Fruit fly (Drosophila melanogaster) whole organism, embryonic: ENCODE results near the gene RhoGDI.
A peak's percentile ranks its signal among the peaks of the same experiment; 100 is the strongest.

ENCODE experiments used
- BEAF-32 ChIP-seq: fragments of 200-800 bp; sonication (Bioruptor generic); optimal IDR thresholded peaks from 3 replicates; lab custom pipeline; 2017; ENCODE audit warnings: missing biosample characterization, missing genetic modification characterization, mild to moderate bottlenecking, moderate library complexity, missing genetic modification reagents
- CG10565 ChIP-seq: fragments of 200-800 bp; sonication (Bioruptor generic); optimal IDR thresholded peaks from 3 replicates; lab custom pipeline; 2016; ENCODE audit warnings: missing biosample characterization, mild to moderate bottlenecking, missing genetic modification characterization
- CG10654 ChIP-seq: fragments of 200-800 bp; sonication (Bioruptor generic); optimal IDR thresholded peaks from 2 replicates; lab custom pipeline; 2016; ENCODE audit warnings: missing biosample characterization, missing genetic modification characterization
- CG10959 ChIP-seq: fragments of 200-800 bp; sonication (Bioruptor generic); IDR thresholded peaks from 2 replicates; pipeline ENCODE4 v1.3.6; 2022; ENCODE audit warnings: missing biosample characterization, missing genetic modification characterization
- CG12744 ChIP-seq: fragments of 200-800 bp; sonication (Bioruptor generic); optimal IDR thresholded peaks from 2 replicates; lab custom pipeline; 2016; ENCODE audit warnings: missing biosample characterization, missing genetic modification characterization
- CG13624 ChIP-seq: fragments of 200-800 bp; sonication (Bioruptor generic); optimal IDR thresholded peaks from 2 replicates; lab custom pipeline; 2016; ENCODE audit warnings: missing biosample characterization, missing genetic modification characterization
- CG13894 ChIP-seq: fragments of 200-800 bp; sonication (Bioruptor generic); optimal IDR thresholded peaks from 3 replicates; lab custom pipeline; 2018; ENCODE audit warnings: missing biosample characterization, mild to moderate bottlenecking, missing genetic modification characterization, moderate library complexity
- CG14050 ChIP-seq: fragments of 200-800 bp; sonication (Bioruptor generic); IDR thresholded peaks from 3 replicates; pipeline ENCODE4 v1.3.6; 2022; ENCODE audit warnings: missing biosample characterization, missing genetic modification characterization
- CG1602 ChIP-seq: fragments of 200-800 bp; sonication (Bioruptor generic); optimal IDR thresholded peaks from 3 replicates; lab custom pipeline; 2016; ENCODE audit warnings: missing biosample characterization, missing genetic modification characterization
- CG18476 ChIP-seq: fragments of 200-800 bp; sonication (Bioruptor generic); optimal IDR thresholded peaks from 2 replicates; lab custom pipeline; 2016; ENCODE audit warnings: missing biosample characterization, mild to moderate bottlenecking, missing genetic modification characterization
- CG2889 ChIP-seq: fragments of 200-800 bp; sonication (Bioruptor generic); IDR thresholded peaks from 3 replicates; pipeline ENCODE4 v1.3.6; 2022; ENCODE audit warnings: missing biosample characterization, missing genetic modification characterization
- CG33213 ChIP-seq: fragments of 200-800 bp; sonication (Bioruptor generic); optimal IDR thresholded peaks from 3 replicates; lab custom pipeline; 2016; ENCODE audit warnings: missing biosample characterization, missing genetic modification characterization
- CG33557 ChIP-seq: fragments of 200-800 bp; sonication (Bioruptor generic); optimal IDR thresholded peaks from 2 replicates; lab custom pipeline; 2019; ENCODE audit warnings: missing biosample characterization, mild to moderate bottlenecking, missing genetic modification characterization, moderate library complexity
- CG34224 ChIP-seq: fragments of 200-800 bp; sonication (Bioruptor generic); IDR thresholded peaks from 3 replicates; pipeline ENCODE4 v1.3.6; 2022; ENCODE audit warnings: missing biosample characterization, missing genetic modification characterization; ENCODE audit not compliant: partially characterized antibody
- CG34422 ChIP-seq: fragments of 200-800 bp; sonication (Bioruptor generic); IDR thresholded peaks from 3 replicates; pipeline ENCODE4 v1.3.6; 2022; ENCODE audit warnings: missing biosample characterization, missing genetic modification characterization
- CG3838 ChIP-seq: fragments of 200-800 bp; sonication (Bioruptor generic); optimal IDR thresholded peaks from 3 replicates; lab custom pipeline; 2016; ENCODE audit warnings: missing biosample characterization, missing genetic modification characterization
- CG4617 ChIP-seq: fragments of 200-800 bp; sonication (Bioruptor generic); optimal IDR thresholded peaks from 3 replicates; lab custom pipeline; 2016; ENCODE audit warnings: missing biosample characterization, missing genetic modification characterization, borderline replicate concordance
- CG6765 ChIP-seq: fragments of 200-800 bp; sonication (Bioruptor generic); optimal IDR thresholded peaks from 3 replicates; lab custom pipeline; 2017; ENCODE audit warnings: missing biosample characterization, mild to moderate bottlenecking, missing genetic modification characterization
- CG6854 ChIP-seq: fragments of 200-800 bp; sonication (Bioruptor generic); optimal IDR thresholded peaks from 3 replicates; lab custom pipeline; 2017; ENCODE audit warnings: missing biosample characterization, mild to moderate bottlenecking, missing genetic modification characterization
- CG8281 ChIP-seq: fragments of 200-800 bp; sonication (Bioruptor generic); optimal IDR thresholded peaks from 2 replicates; lab custom pipeline; 2018; ENCODE audit warnings: missing biosample characterization, mild to moderate bottlenecking, missing genetic modification characterization, moderate library complexity
- CG8359 ChIP-seq: fragments of 200-800 bp; sonication (Bioruptor generic); optimal IDR thresholded peaks from 2 replicates; lab custom pipeline; 2017; ENCODE audit warnings: missing biosample characterization, mild to moderate bottlenecking, missing genetic modification characterization, borderline replicate concordance
- CG8924 ChIP-seq: fragments of 200-800 bp; optimal IDR thresholded peaks from 3 replicates; lab custom pipeline; 2019; ENCODE audit warnings: missing biosample characterization, mild to moderate bottlenecking, missing genetic modification characterization, moderate library complexity
- Dip2 ChIP-seq: fragments of 200-800 bp; sonication (Bioruptor generic); IDR thresholded peaks from 2 replicates; pipeline ENCODE4 v1.3.6; 2022; ENCODE audit warnings: missing biosample characterization, missing genetic modification characterization
- Doc3 ChIP-seq: fragments of 200-800 bp; sonication (Bioruptor generic); IDR thresholded peaks from 3 replicates; pipeline ENCODE4 v1.3.6; 2022; ENCODE audit warnings: missing biosample characterization, missing genetic modification characterization; ENCODE audit not compliant: partially characterized antibody
- Dp ChIP-seq: fragments of 200-800 bp; sonication (Bioruptor generic); optimal IDR thresholded peaks from 2 replicates; lab custom pipeline; 2018; ENCODE audit warnings: missing biosample characterization, mild to moderate bottlenecking, missing genetic modification characterization, moderate library complexity
- Fer2 ChIP-seq: fragments of 200-800 bp; sonication (Bioruptor generic); optimal IDR thresholded peaks from 2 replicates; lab custom pipeline; 2018; ENCODE audit warnings: missing biosample characterization, mild to moderate bottlenecking, missing genetic modification characterization, moderate library complexity
- HLH4C ChIP-seq: fragments of 200-800 bp; sonication (Bioruptor generic); IDR thresholded peaks from 3 replicates; pipeline ENCODE4 v1.3.6; 2022; ENCODE audit warnings: missing biosample characterization, missing genetic modification characterization; ENCODE audit not compliant: partially characterized antibody
- HmgZ ChIP-seq: fragments of 200-800 bp; sonication (Bioruptor generic); optimal IDR thresholded peaks from 2 replicates; lab custom pipeline; 2018; ENCODE audit warnings: missing biosample characterization, mild to moderate bottlenecking, missing genetic modification characterization
- Rfx ChIP-seq: fragments of 200-800 bp; sonication (Bioruptor generic); IDR thresholded peaks from 2 replicates; pipeline ENCODE4 v1.3.6; 2022; ENCODE audit warnings: missing biosample characterization, missing genetic modification characterization
- Spps ChIP-seq: fragments of 200-800 bp; sonication (Bioruptor generic); optimal IDR thresholded peaks from 2 replicates; lab custom pipeline; 2018; ENCODE audit warnings: missing biosample characterization, mild to moderate bottlenecking, missing genetic modification characterization
- Sry-δ ChIP-seq: fragments of 200-800 bp; sonication (Bioruptor generic); optimal IDR thresholded peaks from 2 replicates; lab custom pipeline; 2016; ENCODE audit warnings: missing biosample characterization, missing genetic modification characterization
- YL-1 ChIP-seq: fragments of 200-800 bp; sonication (Bioruptor generic); optimal IDR thresholded peaks from 3 replicates; lab custom pipeline; 2017; ENCODE audit warnings: missing biosample characterization, mild to moderate bottlenecking, missing genetic modification characterization
- ash1 ChIP-seq: fragments of 200-800 bp; sonication (Bioruptor generic); optimal IDR thresholded peaks from 2 replicates; lab custom pipeline; 2018; ENCODE audit warnings: missing biosample characterization, mild to moderate bottlenecking, missing genetic modification characterization
- bowl ChIP-seq: fragments of 200-800 bp; sonication (Bioruptor generic); IDR thresholded peaks from 2 replicates; pipeline ENCODE4 v1.3.6; 2022; ENCODE audit warnings: missing biosample characterization, missing genetic modification characterization
- chn ChIP-seq: fragments of 200-800 bp; sonication (Bioruptor generic); optimal IDR thresholded peaks from 2 replicates; lab custom pipeline; 2016; ENCODE audit warnings: missing biosample characterization, missing genetic modification characterization
- ci ChIP-seq: fragments of 200-800 bp; sonication (Bioruptor generic); IDR thresholded peaks from 3 replicates; pipeline ENCODE4 v1.3.6; 2022; ENCODE audit warnings: missing biosample characterization, missing genetic modification characterization
- corto ChIP-seq: fragments of 200-800 bp; sonication (Bioruptor generic); optimal IDR thresholded peaks from 2 replicates; lab custom pipeline; 2016; ENCODE audit warnings: missing biosample characterization, mild to moderate bottlenecking, missing genetic modification characterization, moderate library complexity
- kah ChIP-seq: fragments of 200-800 bp; sonication (Bioruptor generic); optimal IDR thresholded peaks from 2 replicates; lab custom pipeline; 2018; ENCODE audit warnings: missing biosample characterization, mild to moderate bottlenecking, missing genetic modification characterization
- lmd ChIP-seq: fragments of 200-800 bp; sonication (Bioruptor generic); IDR thresholded peaks from 2 replicates; pipeline ENCODE4 v1.3.6; 2022; ENCODE audit warnings: missing biosample characterization, missing genetic modification characterization
- nerfin-2 ChIP-seq: fragments of 200-800 bp; sonication (Bioruptor generic); IDR thresholded peaks from 2 replicates; pipeline ENCODE4 v1.3.6; 2022; ENCODE audit warnings: missing biosample characterization, missing genetic modification characterization; ENCODE audit not compliant: partially characterized antibody
- pnt ChIP-seq: fragments of 200-800 bp; sonication (Bioruptor generic); optimal IDR thresholded peaks from 3 replicates; lab custom pipeline; 2016; ENCODE audit warnings: missing biosample characterization, missing genetic modification characterization
- sd ChIP-seq: fragments of 200-800 bp; sonication (Bioruptor generic); optimal IDR thresholded peaks from 3 replicates; lab custom pipeline; 2018; ENCODE audit warnings: missing biosample characterization, mild to moderate bottlenecking, missing genetic modification characterization, moderate library complexity
- slp2 ChIP-seq: fragments of 200-800 bp; sonication (Bioruptor generic); optimal IDR thresholded peaks from 2 replicates; lab custom pipeline; 2016; ENCODE audit warnings: missing biosample characterization, missing genetic modification characterization
- sr ChIP-seq: fragments of 200-800 bp; sonication (Bioruptor generic); IDR thresholded peaks from 3 replicates; pipeline ENCODE4 v1.3.6; 2022; ENCODE audit warnings: missing biosample characterization, missing genetic modification characterization
- stc ChIP-seq: fragments of 200-800 bp; sonication (Bioruptor generic); IDR thresholded peaks from 2 replicates; pipeline ENCODE4 v1.3.6; 2022; ENCODE audit warnings: missing biosample characterization, missing genetic modification characterization
- tin ChIP-seq: fragments of 200-800 bp; sonication (Bioruptor generic); optimal IDR thresholded peaks from 3 replicates; lab custom pipeline; 2016; ENCODE audit warnings: missing biosample characterization, missing genetic modification characterization
- zf30C ChIP-seq: fragments of 200-800 bp; sonication (Bioruptor generic); optimal IDR thresholded peaks from 3 replicates; lab custom pipeline; 2018; ENCODE audit warnings: missing biosample characterization, mild to moderate bottlenecking, missing genetic modification characterization

The RhoGDI gene

dm6 chr3L:19922833-19923745 is 5.5 kb upstream of the RhoGDI start, which contains the start of gene Pfdn6 (continued):
- TF ChIP-seq lmd (GFP tag; lab: Robert Waterston, UW) (peak; percentile 90), CG10565 (no peak), CG34224 (GFP tag; lab: Robert Waterston, UW) (peak; percentile 73), pnt (GFP tag; lab: Kevin White, UChicago) (peak; percentile 44), stc (GFP tag; lab: Robert Waterston, UW) (0 out of 2 replicates have a peak, but pooled peaks have one; percentile 10), CG6765 (GFP tag; lab: Kevin White, UChicago) (no peak), CG2889 (peak; percentile 83; the same call in 2 of the 3 replicates), sr (GFP tag; lab: Robert Waterston, UW) (0 out of 3 replicates have a peak, but pooled peaks have one; percentile 39), Dp (GFP tag; lab: Kevin White, UChicago) (peak; percentile 35), nerfin-2 (GFP tag; lab: Robert Waterston, UW) (peak; percentile 76), Spps (tag; lab: Kevin White, UChicago) (peak; percentile 23), tin (GFP tag; lab: Kevin White, UChicago) (peak; percentile 67), sd (no peak), YL-1 (peak; percentile 90), CG18476 (GFP tag; lab: Kevin White, UChicago) (peak; percentile 79), CG10959 (0 out of 2 replicates have a peak, but pooled peaks have one; percentile 60), CG34422 (peak; percentile 71; the same call in 1 of the 3 replicates), CG12744 (GFP tag; lab: Kevin White, UChicago) (peak; percentile 49), HmgZ (tag; lab: Kevin White, UChicago) (peak; percentile 55), Rfx (peak; percentile 80), CG13894 (tag; lab: Kevin White, UChicago) (no peak), CG4617 (GFP tag; lab: Kevin White, UChicago) (peak; percentile 76), kah (GFP tag; lab: Kevin White, UChicago) (no peak), Fer2 (tag; lab: Kevin White, UChicago) (peak; percentile 5), CG14050 (GFP tag; lab: Robert Waterston, UW) (peak; percentile 72), ci (GFP tag; lab: Robert Waterston, UW) (peak; percentile 85; the same call in 2 of the 3 replicates), zf30C (GFP tag; lab: Kevin White, UChicago) (no peak), CG6854 (GFP tag; lab: Kevin White, UChicago) (no peak), Doc3 (0 out of 3 replicates have a peak, but pooled peaks have one; percentile 36), CG8281 (tag; lab: Kevin White, UChicago) (no peak), bowl (GFP tag; lab: Robert Waterston, UW) (0 out of 2 replicates have a peak, but pooled peaks have one; percentile 19), corto (GFP tag; lab: Kevin White, UChicago) (no peak), CG13624 (GFP tag; lab: Kevin White, UChicago) (peak; percentile 72), ash1 (GFP tag; lab: Kevin White, UChicago) (no peak), CG8359 (GFP tag; lab: Kevin White, UChicago) (no peak), HLH4C (GFP tag; lab: Robert Waterston, UW) (peak; percentile 82), CG33213 (GFP tag; lab: Kevin White, UChicago) (peak; percentile 64), BEAF-32 (GFP tag; lab: Kevin White, UChicago) (peak; percentile 48), CG33557 (GFP tag; lab: Kevin White, UChicago) (peak; percentile 24), CG1602 (GFP tag; lab: Kevin White, UChicago) (peak; percentile 76), Dip2 (peak; percentile 22; the same call in 1 of the 2 replicates), CG10654 (GFP tag; lab: Kevin White, UChicago) (peak; percentile 59), CG3838 (GFP tag; lab: Kevin White, UChicago) (peak; percentile 36), CG8924 (tag; lab: Kevin White, UChicago) (peak; percentile 81), slp2 (GFP tag; lab: Kevin White, UChicago) (peak; percentile 61), Sry-δ (GFP tag; lab: Kevin White, UChicago) (peak; percentile 20), chn (GFP tag; lab: Kevin White, UChicago) (peak; percentile 82)
